Worm (Caenorhabditis elegans) whole organism, L1 larva: ENCODE data around the gene str-231.

Source experiments
- C04F5.9 ChIP-seq: sonication (generic microtip); optimal IDR thresholded peaks from 2 replicates; lab custom pipeline; 2016; ENCODE audit warnings: missing genetic modification characterization, missing compliant biosample characterization
- C34B4.2 ChIP-seq: sonication (generic microtip); optimal IDR thresholded peaks from 2 replicates; lab custom pipeline; 2017; ENCODE audit warnings: mild to moderate bottlenecking, missing genetic modification characterization, missing compliant biosample characterization
- alr-1 ChIP-seq: fragments of 200-800 bp; sonication (Bioruptor generic); optimal IDR thresholded peaks from 2 replicates; lab custom pipeline; 2018; ENCODE audit warnings: borderline replicate concordance, mild to moderate bottlenecking, missing genetic modification characterization, missing compliant biosample characterization
- ceh-82 ChIP-seq, 3 experiments: fragments of 150-350 bp in 1 of 3; sonication (generic microtip) in 2 of 3; optimal IDR thresholded peaks; 2 replicates each; lab custom pipeline; 2014 to 2017; ENCODE audit warnings: missing biosample characterization in 3 of 3, missing genetic modification characterization in 3 of 3
- ceh-90 ChIP-seq: sonication (generic microtip); optimal IDR thresholded peaks from 2 replicates; lab custom pipeline; 2016; ENCODE audit warnings: missing genetic modification characterization, missing compliant biosample characterization
- ces-1 ChIP-seq: fragments of 150-350 bp; optimal IDR thresholded peaks from 2 replicates; lab custom pipeline; 2014; ENCODE audit warnings: missing biosample characterization, missing genetic modification reagents, missing genetic modification characterization
- dpl-1 ChIP-seq, 3 experiments: fragments of 150-350 bp in 2 of 3; sonication (generic microtip) in 1 of 3; optimal IDR thresholded peaks; 2 replicates each; lab custom pipeline; 2014 to 2017; ENCODE audit warnings: missing biosample characterization in 3 of 3, missing genetic modification characterization in 3 of 3, missing genetic modification reagents in 3 of 3
- dsc-1 ChIP-seq: sonication (generic microtip); optimal IDR thresholded peaks from 2 replicates; lab custom pipeline; 2016; ENCODE audit warnings: mild to moderate bottlenecking, missing genetic modification characterization, missing compliant biosample characterization
- efl-1 ChIP-seq, 4 experiments: fragments of 150-350 bp; optimal IDR thresholded peaks in 3 of 4; peaks in 1 of 4; 1 replicate in 1 of 4; 2 replicates in 3 of 4; lab custom pipeline; 2014; ENCODE audit warnings: missing biosample characterization in 2 of 4, missing genetic modification characterization in 2 of 4, missing genetic modification reagents in 2 of 4
- egl-13 ChIP-seq: sonication (generic microtip); optimal IDR thresholded peaks from 2 replicates; lab custom pipeline; 2016; ENCODE audit warnings: missing genotype, missing genetic modification reagents, missing genetic modification characterization, missing compliant biosample characterization
- elt-2 ChIP-seq: sonication (generic microtip); optimal IDR thresholded peaks from 2 replicates; lab custom pipeline; 2016; ENCODE audit warnings: missing genetic modification characterization, mild to moderate bottlenecking, inconsistent platforms, missing compliant biosample characterization, missing genetic modification reagents
- ets-5 ChIP-seq: fragments of 200-800 bp; sonication (Bioruptor generic); IDR thresholded peaks from 2 replicates; pipeline ENCODE4 v1.3.6; 2022; ENCODE audit warnings: missing genetic modification characterization, missing compliant biosample characterization
- fkh-4 ChIP-seq: sonication (generic microtip); optimal IDR thresholded peaks from 2 replicates; lab custom pipeline; 2016; ENCODE audit warnings: missing compliant biosample characterization, missing genetic modification characterization, borderline replicate concordance
- grh-1 ChIP-seq: fragments of 200-800 bp; sonication (Bioruptor generic); IDR thresholded peaks from 2 replicates; pipeline ENCODE4 v1.3.6; 2022; ENCODE audit warnings: missing genetic modification reagents, missing genetic modification characterization, missing compliant biosample characterization
- hlh-4 ChIP-seq: sonication (generic microtip); optimal IDR thresholded peaks from 2 replicates; lab custom pipeline; 2016; ENCODE audit warnings: mild to moderate bottlenecking, missing genetic modification characterization, missing compliant biosample characterization
- hpl-2 ChIP-seq: fragments of 150-350 bp; optimal IDR thresholded peaks from 2 replicates; lab custom pipeline; 2014; ENCODE audit warnings: missing biosample characterization, missing genetic modification reagents, missing genetic modification characterization
- irx-1 ChIP-seq: sonication (generic microtip); optimal IDR thresholded peaks from 2 replicates; lab custom pipeline; 2016; ENCODE audit warnings: missing genetic modification characterization, missing compliant biosample characterization
- lin-39 ChIP-seq: fragments of 150-350 bp; optimal IDR thresholded peaks from 2 replicates; lab custom pipeline; 2014; ENCODE audit warnings: missing biosample characterization, missing genetic modification reagents, missing genetic modification characterization
- lir-3 ChIP-seq: sonication (generic microtip); optimal IDR thresholded peaks from 2 replicates; lab custom pipeline; 2016; ENCODE audit warnings: mild to moderate bottlenecking, missing genetic modification characterization, moderate library complexity, missing compliant biosample characterization; ENCODE audit not compliant: poor library complexity
- mab-9 ChIP-seq: fragments of 200-800 bp; sonication (Bioruptor generic); IDR thresholded peaks from 2 replicates; pipeline ENCODE4 v1.3.6; 2022; ENCODE audit warnings: missing genetic modification reagents, missing genetic modification characterization, missing compliant biosample characterization
- mdl-1 ChIP-seq, 2 experiments: fragments of 150-350 bp; optimal IDR thresholded peaks; 2 replicates each; lab custom pipeline; 2014 to 2017; ENCODE audit warnings: missing biosample characterization in 2 of 2, missing genetic modification characterization in 2 of 2, inconsistent platforms in 1 of 2
- mef-2 ChIP-seq: fragments of 150-350 bp; optimal IDR thresholded peaks from 2 replicates; lab custom pipeline; 2014; ENCODE audit warnings: missing biosample characterization, missing genetic modification characterization
- mep-1 ChIP-seq: fragments of 150-350 bp; optimal IDR thresholded peaks from 2 replicates; lab custom pipeline; 2014; ENCODE audit warnings: missing biosample characterization, missing genetic modification characterization
- nhr-11 ChIP-seq: fragments of 150-350 bp; optimal IDR thresholded peaks from 2 replicates; lab custom pipeline; 2014; ENCODE audit warnings: missing biosample characterization, missing genetic modification characterization
- nhr-12 ChIP-seq: sonication (generic microtip); optimal IDR thresholded peaks from 2 replicates; lab custom pipeline; 2017; ENCODE audit warnings: missing biosample characterization, missing genetic modification characterization
- nhr-47 ChIP-seq: sonication (generic microtip); optimal IDR thresholded peaks from 2 replicates; lab custom pipeline; 2016; ENCODE audit warnings: mild to moderate bottlenecking, missing genetic modification characterization, moderate library complexity, missing compliant biosample characterization
- nhr-71 ChIP-seq: sonication (generic microtip); optimal IDR thresholded peaks from 2 replicates; lab custom pipeline; 2016; ENCODE audit warnings: mild to moderate bottlenecking, missing genetic modification characterization, moderate library complexity, missing compliant biosample characterization
- nhr-84 ChIP-seq: sonication (generic microtip); optimal IDR thresholded peaks from 2 replicates; lab custom pipeline; 2017; ENCODE audit warnings: missing biosample characterization, missing genetic modification characterization
- nhr-85 ChIP-seq: sonication (generic microtip); peaks from one replicate; lab custom pipeline; 2016; ENCODE audit warnings: missing genetic modification characterization, inconsistent platforms, missing compliant biosample characterization
- nhr-90 ChIP-seq: sonication (generic microtip); optimal IDR thresholded peaks from 2 replicates; lab custom pipeline; 2016; ENCODE audit warnings: mild to moderate bottlenecking, missing genetic modification characterization, missing compliant biosample characterization; ENCODE audit not compliant: poor library complexity
- pax-3 ChIP-seq: fragments of 200-800 bp; sonication (Bioruptor generic); optimal IDR thresholded peaks from 2 replicates; lab custom pipeline; 2018; ENCODE audit warnings: mild to moderate bottlenecking, missing genetic modification characterization, moderate library complexity, missing compliant biosample characterization
- rnt-1 ChIP-seq: sonication (generic microtip); optimal IDR thresholded peaks from 2 replicates; lab custom pipeline; 2016; ENCODE audit warnings: mild to moderate bottlenecking, missing genetic modification characterization, moderate library complexity, missing compliant biosample characterization
- skn-1 ChIP-seq: fragments of 150-350 bp; optimal IDR thresholded peaks from 2 replicates; lab custom pipeline; 2014; ENCODE audit warnings: missing biosample characterization, missing genetic modification characterization
- sox-4 ChIP-seq: sonication (generic microtip); optimal IDR thresholded peaks from 2 replicates; lab custom pipeline; 2016; ENCODE audit warnings: missing genetic modification characterization, missing compliant biosample characterization
- sptf-1 ChIP-seq: fragments of 150-350 bp; optimal IDR thresholded peaks from 2 replicates; lab custom pipeline; 2014; ENCODE audit warnings: missing biosample characterization, missing genetic modification characterization
- sup-37 ChIP-seq: fragments of 200-800 bp; sonication (Bioruptor generic); optimal IDR thresholded peaks from 2 replicates; lab custom pipeline; 2018; ENCODE audit warnings: mild to moderate bottlenecking, missing genetic modification characterization, missing compliant biosample characterization
- tbx-2 ChIP-seq: sonication (generic microtip); optimal IDR thresholded peaks from 2 replicates; lab custom pipeline; 2016; ENCODE audit warnings: missing genetic modification characterization, missing compliant biosample characterization
- unc-130 ChIP-seq: fragments of 150-350 bp; optimal IDR thresholded peaks from 2 replicates; lab custom pipeline; 2017; ENCODE audit warnings: missing biosample characterization, missing genetic modification characterization, inconsistent platforms
- unc-62 ChIP-seq: fragments of 150-350 bp; optimal IDR thresholded peaks from 2 replicates; lab custom pipeline; 2014; ENCODE audit warnings: missing biosample characterization, missing genetic modification reagents, missing genetic modification characterization
- unc-86 ChIP-seq: sonication (generic microtip); optimal IDR thresholded peaks from 2 replicates; lab custom pipeline; 2016; ENCODE audit warnings: missing genetic modification characterization, missing compliant biosample characterization
- unc-98 ChIP-seq: fragments of 200-800 bp; sonication (Bioruptor generic); IDR thresholded peaks from 2 replicates; pipeline ENCODE4 v1.3.6; 2022; ENCODE audit warnings: missing genetic modification characterization, missing compliant biosample characterization
- vab-15 ChIP-seq: sonication (generic microtip); optimal IDR thresholded peaks from 2 replicates; lab custom pipeline; 2017; ENCODE audit warnings: missing genotype, mild to moderate bottlenecking, missing genetic modification characterization, missing compliant biosample characterization
- xbp-1 ChIP-seq: sonication (generic microtip); optimal IDR thresholded peaks from 2 replicates; lab custom pipeline; 2016; ENCODE audit warnings: missing genetic modification characterization, missing compliant biosample characterization
- zag-1 ChIP-seq: fragments of 150-350 bp; optimal IDR thresholded peaks from 2 replicates; lab custom pipeline; 2014; ENCODE audit warnings: missing biosample characterization, missing genetic modification characterization
- zip-4 ChIP-seq: fragments of 200-800 bp; sonication (Bioruptor generic); optimal IDR thresholded peaks from 2 replicates; lab custom pipeline; 2018; ENCODE audit warnings: mild to moderate bottlenecking, missing genetic modification characterization, moderate library complexity, missing compliant biosample characterization

The str-231 gene

ce11 chrV:16045837-16046236, 38.4 kb upstream of the str-231 start, which contains the start of gene T10C6.15 (continued):
- TF ChIP-seq pax-3 (tag; lab: Kevin White, UChicago) (peak; percentile 49), ceh-90 (tag; lab: Kevin White, UChicago) (no peak), nhr-47 (no peak), irx-1 (tag; lab: Kevin White, UChicago) (no peak), hlh-4 (tag; lab: Kevin White, UChicago) (no peak), nhr-11 (tag; lab: Kevin White, UChicago) (no peak), zag-1 (no peak), ceh-82 (tag; optimal IDR thresholded peaks at IDR 0.05; lab: Kevin White, UChicago) (no peak), lin-39 (tag; lab: Kevin White, UChicago) (no peak), vab-15 (tag; lab: Kevin White, UChicago) (no peak), dsc-1 (tag; lab: Kevin White, UChicago) (no peak), xbp-1 (tag; lab: Kevin White, UChicago) (no peak), unc-130 (tag; lab: Kevin White, UChicago) (no peak), unc-98 (GFP tag; lab: Robert Waterston, UW) (no peak), sox-4 (tag; lab: Kevin White, UChicago) (no peak), fkh-4 (tag; lab: Kevin White, UChicago) (no peak), zip-4 (GFP tag; lab: Kevin White, UChicago) (no peak), unc-86 (tag; lab: Kevin White, UChicago) (no peak), nhr-12 (tag; lab: Kevin White, UChicago) (no peak), mef-2 (tag; lab: Kevin White, UChicago) (no peak), unc-62 (no peak), sup-37 (GFP tag; lab: Kevin White, UChicago) (no peak), mep-1 (tag; lab: Kevin White, UChicago) (no peak), grh-1 (GFP tag; lab: Robert Waterston, UW) (no peak), alr-1 (no peak), lir-3 (tag; lab: Kevin White, UChicago) (no peak), sptf-1 (tag; lab: Kevin White, UChicago) (no peak), tbx-2 (tag; lab: Kevin White, UChicago) (no peak), nhr-85 (tag; lab: Kevin White, UChicago) (peak; percentile 30), C34B4.2 (no peak), egl-13 (no peak), ces-1 (GFP tag; lab: Kevin White, UChicago) (no peak), rnt-1 (no peak), skn-1 (tag; lab: Kevin White, UChicago) (no peak), hpl-2 (GFP tag; lab: Kevin White, UChicago) (peak; percentile 58), nhr-90 (peak; percentile 63), mab-9 (no peak), C04F5.9 (tag; lab: Kevin White, UChicago) (no peak), ets-5 (GFP tag; lab: Robert Waterston, UW) (no peak), dpl-1 (GFP tag; optimal IDR thresholded peaks at IDR 0.05; lab: Kevin White, UChicago) (no peak), mdl-1 (tag; optimal IDR thresholded peaks at IDR 0.05; lab: Kevin White, UChicago) (peak in 1 of 2 experiments; percentile 50), efl-1 (optimal IDR thresholded peaks at IDR 0.05; lab: Kevin White, UChicago) (no peak), efl-1 (GFP tag; optimal IDR thresholded peaks at IDR 0.05 in 1 of 2; lab: Kevin White, UChicago) (peak in 1 of 2 experiments; percentile 87)

- TF ChIP-seq nhr-71 (tag; lab: Kevin White, UChicago) = peak; percentile 5
- TF ChIP-seq nhr-84 (tag; lab: Kevin White, UChicago) = no peak
- peak; percentile 50 for TF ChIP-seq elt-2 (tag; lab: Kevin White, UChicago)
Measured at ce11 chrV:16043686-16044085, 36.3 kb upstream of the str-231 start.
